Fruit fly (Drosophila melanogaster) whole organism, embryonic: ENCODE measurements around the gene CG8560.

Experiments used
- Ada2b ChIP-seq: fragments of 200-800 bp; sonication (Bioruptor generic); IDR thresholded peaks from 2 replicates; pipeline ENCODE4 v1.3.6; 2022; ENCODE audit warnings: missing biosample characterization, missing genetic modification characterization
- Adf1 ChIP-seq: fragments of 200-800 bp; sonication (Bioruptor generic); IDR thresholded peaks from 2 replicates; pipeline ENCODE4 v1.3.6; 2022; ENCODE audit warnings: missing biosample characterization, missing genetic modification characterization
- Aef1 ChIP-seq: fragments of 200-800 bp; sonication (Bioruptor generic); IDR thresholded peaks from 3 replicates; pipeline ENCODE4 v1.3.6; 2022; ENCODE audit warnings: missing biosample characterization, missing genetic modification characterization
- Blimp-1 ChIP-seq: fragments of 200-800 bp; sonication (Bioruptor generic); optimal IDR thresholded peaks from 3 replicates; lab custom pipeline; 2018; ENCODE audit warnings: missing biosample characterization, missing genetic modification characterization, mild to moderate bottlenecking, moderate library complexity, missing genetic modification reagents
- CG10267 ChIP-seq: fragments of 200-800 bp; sonication (Bioruptor generic); optimal IDR thresholded peaks from 2 replicates; lab custom pipeline; 2018; ENCODE audit warnings: missing biosample characterization, mild to moderate bottlenecking, missing genetic modification characterization, moderate library complexity
- CG11093 ChIP-seq: fragments of 200-800 bp; sonication (Bioruptor generic); IDR thresholded peaks from 3 replicates; pipeline ENCODE4 v1.3.6; 2022; ENCODE audit warnings: missing biosample characterization, missing genetic modification characterization
- CG11247 ChIP-seq: fragments of 200-800 bp; sonication (Bioruptor generic); IDR thresholded peaks from 2 replicates; pipeline ENCODE4 v1.3.6; 2022; ENCODE audit warnings: missing biosample characterization, missing genetic modification characterization
- CG15514 ChIP-seq: fragments of 200-800 bp; sonication (Bioruptor generic); optimal IDR thresholded peaks from 3 replicates; lab custom pipeline; 2017; ENCODE audit warnings: missing biosample characterization, missing genetic modification characterization, mild to moderate bottlenecking, moderate library complexity, missing genetic modification reagents
- CG16779 ChIP-seq: fragments of 200-800 bp; sonication (Bioruptor generic); IDR thresholded peaks from 2 replicates; pipeline ENCODE4 v1.3.6; 2022; ENCODE audit warnings: missing biosample characterization, missing genetic modification characterization
- CG17568 ChIP-seq: fragments of 200-800 bp; sonication (Bioruptor generic); optimal IDR thresholded peaks from 2 replicates; lab custom pipeline; 2018; ENCODE audit warnings: missing biosample characterization, mild to moderate bottlenecking, missing genetic modification characterization, moderate library complexity
- CG17912 ChIP-seq: fragments of 200-800 bp; sonication (Bioruptor generic); optimal IDR thresholded peaks from 2 replicates; lab custom pipeline; 2018; ENCODE audit warnings: missing biosample characterization, mild to moderate bottlenecking, missing genetic modification characterization
- CG18619 ChIP-seq: fragments of 200-800 bp; sonication (Bioruptor generic); optimal IDR thresholded peaks from 3 replicates; lab custom pipeline; 2017; ENCODE audit warnings: missing biosample characterization, mild to moderate bottlenecking, missing genetic modification characterization
- CG2678 ChIP-seq: fragments of 200-800 bp; sonication (Bioruptor generic); optimal IDR thresholded peaks from 3 replicates; lab custom pipeline; 2019; ENCODE audit warnings: missing biosample characterization, mild to moderate bottlenecking, missing genetic modification characterization, moderate library complexity
- CG30431 ChIP-seq: fragments of 200-800 bp; sonication (Bioruptor generic); optimal IDR thresholded peaks from 2 replicates; lab custom pipeline; 2017; ENCODE audit warnings: missing biosample characterization, missing genetic modification characterization
- CG31441 ChIP-seq: fragments of 200-800 bp; sonication (Bioruptor generic); IDR thresholded peaks from 2 replicates; pipeline ENCODE4 v1.3.6; 2022; ENCODE audit warnings: missing biosample characterization, missing genetic modification characterization
- CG3847 ChIP-seq: fragments of 200-800 bp; sonication (Bioruptor generic); IDR thresholded peaks from 2 replicates; pipeline ENCODE4 v1.3.6; 2022; ENCODE audit warnings: missing biosample characterization, missing genetic modification characterization
- CG42726 ChIP-seq: fragments of 200-800 bp; sonication (Bioruptor generic); IDR thresholded peaks from 2 replicates; pipeline ENCODE4 v1.3.6; 2022; ENCODE audit warnings: missing biosample characterization, missing genetic modification characterization; ENCODE audit not compliant: partially characterized antibody
- CG4707 ChIP-seq: fragments of 200-800 bp; sonication (Bioruptor generic); optimal IDR thresholded peaks from 2 replicates; lab custom pipeline; 2018; ENCODE audit warnings: missing biosample characterization, mild to moderate bottlenecking, missing genetic modification characterization, moderate library complexity
- CG5953 ChIP-seq: fragments of 200-800 bp; sonication (Bioruptor generic); IDR thresholded peaks from 2 replicates; pipeline ENCODE4 v1.3.6; 2022; ENCODE audit warnings: missing biosample characterization, missing genetic modification characterization
- CG6175 ChIP-seq: fragments of 200-800 bp; sonication (Bioruptor generic); IDR thresholded peaks from 3 replicates; pipeline ENCODE4 v1.3.6; 2022; ENCODE audit warnings: missing biosample characterization, missing genetic modification characterization
- CG6654 ChIP-seq: fragments of 200-800 bp; sonication (Bioruptor generic); optimal IDR thresholded peaks from 2 replicates; lab custom pipeline; 2017; ENCODE audit warnings: missing biosample characterization, mild to moderate bottlenecking, missing genetic modification characterization
- CG8281 ChIP-seq: fragments of 200-800 bp; sonication (Bioruptor generic); optimal IDR thresholded peaks from 2 replicates; lab custom pipeline; 2018; ENCODE audit warnings: missing biosample characterization, mild to moderate bottlenecking, missing genetic modification characterization, moderate library complexity
- CG9437 ChIP-seq: fragments of 200-800 bp; sonication (Bioruptor generic); optimal IDR thresholded peaks from 2 replicates; lab custom pipeline; 2018; ENCODE audit warnings: missing biosample characterization, mild to moderate bottlenecking, missing genetic modification characterization
- Camta ChIP-seq: fragments of 200-800 bp; sonication (Bioruptor generic); optimal IDR thresholded peaks from 2 replicates; lab custom pipeline; 2016; ENCODE audit warnings: missing biosample characterization, missing genetic modification characterization
- CoRest ChIP-seq: fragments of 200-800 bp; sonication (Bioruptor generic); optimal IDR thresholded peaks from 3 replicates; lab custom pipeline; 2018; ENCODE audit warnings: missing biosample characterization, mild to moderate bottlenecking, missing genetic modification characterization, moderate library complexity
- Drgx ChIP-seq: fragments of 200-800 bp; sonication (Bioruptor generic); IDR thresholded peaks from 2 replicates; pipeline ENCODE4 v1.3.6; 2022; ENCODE audit warnings: missing biosample characterization, missing genetic modification characterization
- Eip74EF ChIP-seq, 2 experiments: fragments of 200-800 bp in 1 of 2; fragments of >200 bp in 1 of 2; sonication (Bioruptor generic) in 1 of 2; optimal IDR thresholded peaks; 2 replicates each; lab custom pipeline; 2017 to 2019; ENCODE audit warnings: missing biosample characterization in 2 of 2, missing genetic modification characterization in 2 of 2, mild to moderate bottlenecking in 1 of 2, moderate library complexity in 1 of 2
- Gsc ChIP-seq: fragments of 200-800 bp; sonication (Bioruptor generic); IDR thresholded peaks from 2 replicates; pipeline ENCODE4 v1.3.6; 2022; ENCODE audit warnings: missing biosample characterization, missing genetic modification characterization
- HmgD ChIP-seq: fragments of 200-800 bp; sonication (Bioruptor generic); optimal IDR thresholded peaks from 3 replicates; lab custom pipeline; 2016; ENCODE audit warnings: missing biosample characterization, missing genetic modification characterization
- Max ChIP-seq: fragments of 200-800 bp; sonication (Bioruptor generic); optimal IDR thresholded peaks from 2 replicates; lab custom pipeline; 2016; ENCODE audit warnings: missing biosample characterization, mild to moderate bottlenecking, missing genetic modification characterization
- Mes4 ChIP-seq: fragments of 200-800 bp; sonication (Bioruptor generic); optimal IDR thresholded peaks from 2 replicates; lab custom pipeline; 2016; ENCODE audit warnings: missing biosample characterization, missing genetic modification characterization
- NC2β ChIP-seq: fragments of 200-800 bp; sonication (Bioruptor generic); optimal IDR thresholded peaks from 2 replicates; lab custom pipeline; 2016; ENCODE audit warnings: missing biosample characterization, missing genetic modification characterization
- Ptx1 ChIP-seq: fragments of 200-800 bp; sonication (Bioruptor generic); IDR thresholded peaks from 2 replicates; pipeline ENCODE4 v1.3.6; 2022; ENCODE audit warnings: missing biosample characterization, missing genetic modification characterization
- Stat92E ChIP-seq, 3 experiments: fragments of >200 bp in 2 of 3; fragments of 200-800 bp in 1 of 3; sonication (Bioruptor generic) in 1 of 3; optimal IDR thresholded peaks; 2 replicates each; lab custom pipeline; 2017 to 2019; ENCODE audit warnings: missing biosample characterization in 3 of 3, missing genetic modification characterization in 3 of 3, mild to moderate bottlenecking in 1 of 3, moderate library complexity in 1 of 3
- Trl ChIP-seq, 3 experiments: fragments of >200 bp in 2 of 3; fragments of 200-800 bp in 1 of 3; sonication (Bioruptor generic) in 1 of 3; optimal IDR thresholded peaks; 2 replicates in 1 of 3; 3 replicates in 2 of 3; lab custom pipeline; 2016 to 2017; ENCODE audit warnings: missing biosample characterization in 1 of 3, missing genetic modification characterization in 1 of 3
- abd-A ChIP-seq: fragments of 200-800 bp; sonication (Bioruptor generic); optimal IDR thresholded peaks from 3 replicates; lab custom pipeline; 2019; ENCODE audit warnings: missing biosample characterization, mild to moderate bottlenecking, missing genetic modification characterization, moderate library complexity
- cato ChIP-seq: fragments of 200-800 bp; sonication (Bioruptor generic); optimal IDR thresholded peaks from 2 replicates; lab custom pipeline; 2016; ENCODE audit warnings: missing biosample characterization, missing genetic modification characterization, borderline replicate concordance
- caup ChIP-seq: fragments of 200-800 bp; sonication (Bioruptor generic); optimal IDR thresholded peaks from 3 replicates; lab custom pipeline; 2017; ENCODE audit warnings: missing biosample characterization, mild to moderate bottlenecking, missing genetic modification characterization, moderate library complexity; ENCODE audit not compliant: severe bottlenecking
- dimm ChIP-seq: fragments of 200-800 bp; sonication (Bioruptor generic); IDR thresholded peaks from 2 replicates; pipeline ENCODE4 v1.3.6; 2022; ENCODE audit warnings: missing biosample characterization, missing genetic modification characterization
- dysf ChIP-seq: fragments of 200-800 bp; sonication (Bioruptor generic); IDR thresholded peaks from 3 replicates; pipeline ENCODE4 v1.3.6; 2022; ENCODE audit warnings: missing biosample characterization, missing genetic modification characterization
- esg ChIP-seq: fragments of 200-800 bp; sonication (Bioruptor generic); conservative IDR thresholded peaks from 2 replicates; pipeline ENCODE4 v1.3.6; 2022; ENCODE audit warnings: missing biosample characterization, missing genetic modification characterization
- h ChIP-seq: fragments of >200 bp; optimal IDR thresholded peaks from 2 replicates; lab custom pipeline; 2017
- lov ChIP-seq, 2 experiments: fragments of 200-800 bp in 1 of 2; fragments of >200 bp in 1 of 2; sonication (Bioruptor generic) in 1 of 2; IDR thresholded peaks in 1 of 2; optimal IDR thresholded peaks in 1 of 2; 2 replicates in 1 of 2; 3 replicates in 1 of 2; pipeline versions ENCODE4 v1.3.6 to Lab custom; 2017 to 2022; ENCODE audit warnings: missing biosample characterization in 1 of 2, missing genetic modification characterization in 1 of 2
- otp ChIP-seq: fragments of 200-800 bp; sonication (Bioruptor generic); IDR thresholded peaks from 3 replicates; pipeline ENCODE4, ENCODE4 v1.3.6; 2022; ENCODE audit warnings: missing biosample characterization, missing genetic modification characterization
- sc ChIP-seq, 3 experiments: fragments of >200 bp in 2 of 3; fragments of 200-800 bp in 1 of 3; sonication (Bioruptor generic) in 1 of 3; optimal IDR thresholded peaks; 2 replicates in 2 of 3; 3 replicates in 1 of 3; lab custom pipeline; 2017; ENCODE audit warnings: mild to moderate bottlenecking in 1 of 3, missing biosample characterization in 1 of 3, missing genetic modification characterization in 1 of 3, missing genetic modification reagents in 1 of 3
- slp2 ChIP-seq: fragments of 200-800 bp; sonication (Bioruptor generic); optimal IDR thresholded peaks from 2 replicates; lab custom pipeline; 2016; ENCODE audit warnings: missing biosample characterization, missing genetic modification characterization
- sob ChIP-seq: fragments of 200-800 bp; sonication (Bioruptor generic); IDR thresholded peaks from 2 replicates; pipeline ENCODE4 v1.3.6; 2022; ENCODE audit warnings: missing biosample characterization, missing genetic modification characterization
- wek ChIP-seq: fragments of 200-800 bp; sonication (Bioruptor generic); optimal IDR thresholded peaks from 3 replicates; lab custom pipeline; 2018; ENCODE audit warnings: missing biosample characterization, mild to moderate bottlenecking, missing genetic modification characterization, moderate library complexity

The CG8560 gene

dm6 chr3L:7360324-7360852 lies 43.6 kb downstream of the CG8560 start, which contains the start of gene Sec63 (continued):
- TF ChIP-seq CG30431 (GFP tag; lab: Kevin White, UChicago) (no peak), CG17912 (peak; percentile 28), Trl (optimal IDR thresholded peaks at IDR 0.05; lab: Kevin White, UChicago) (no peak), Trl (GFP tag; optimal IDR thresholded peaks at IDR 0.05; lab: Kevin White, UChicago) (no peak), CG4707 (GFP tag; lab: Kevin White, UChicago) (no peak), CG18619 (GFP tag; lab: Kevin White, UChicago) (peak; percentile 35), Adf1 (0 out of 2 replicates have a peak, but pooled peaks have one; percentile 3), CG17568 (GFP tag; lab: Kevin White, UChicago) (no peak), Camta (no peak), lov (optimal IDR thresholded peaks at IDR 0.05; lab: Kevin White, UChicago) (no peak), lov (GFP tag; IDR thresholded peaks at IDR 0.05; lab: Robert Waterston, UW) (0 out of 3 replicates have a peak, but pooled peaks have one; percentile 54), Drgx (GFP tag; lab: Robert Waterston, UW) (no peak), abd-A (tag; lab: Kevin White, UChicago) (no peak), CG11093 (GFP tag; lab: Robert Waterston, UW) (no peak), wek (GFP tag; lab: Kevin White, UChicago) (no peak), Gsc (GFP tag; lab: Robert Waterston, UW) (no peak), Mes4 (GFP tag; lab: Kevin White, UChicago) (no peak), dysf (GFP tag; lab: Robert Waterston, UW) (no peak; the same call in 2 of the 3 replicates), CoRest (tag; lab: Kevin White, UChicago) (peak; percentile 34), caup (GFP tag; lab: Kevin White, UChicago) (peak; percentile 27), CG6175 (GFP tag; lab: Robert Waterston, UW) (no peak), CG11247 (GFP tag; lab: Robert Waterston, UW) (0 out of 2 replicates have a peak, but pooled peaks have one; percentile 16), Blimp-1 (GFP tag; lab: Kevin White, UChicago) (no peak), CG31441 (GFP tag; lab: Robert Waterston, UW) (peak; percentile 51; the same call in 1 of the 2 replicates), cato (GFP tag; lab: Kevin White, UChicago) (peak; percentile 36), HmgD (GFP tag; lab: Kevin White, UChicago) (peak; percentile 53), CG8281 (no peak), CG5953 (GFP tag; lab: Robert Waterston, UW) (no peak), Stat92E (GFP tag; optimal IDR thresholded peaks at IDR 0.05; lab: Kevin White, UChicago) (no peak), otp (GFP tag; lab: Robert Waterston, UW) (no peak), CG2678 (tag; lab: Kevin White, UChicago) (peak; percentile 63), h (lab: Kevin White, UChicago) (no peak), CG15514 (GFP tag; lab: Kevin White, UChicago) (peak; percentile 100), CG42726 (peak; percentile 94), CG3847 (GFP tag; lab: Robert Waterston, UW) (peak; percentile 74), esg (peak; percentile 42; the same call in 1 of the 2 replicates), CG16779 (GFP tag; lab: Robert Waterston, UW) (0 out of 2 replicates have a peak, but pooled peaks have one; percentile 42), Max (GFP tag; lab: Kevin White, UChicago) (peak; percentile 58), CG6654 (no peak), Ptx1 (GFP tag; lab: Robert Waterston, UW) (peak; percentile 59), Ada2b (GFP tag; lab: Robert Waterston, UW) (0 out of 2 replicates have a peak, but pooled peaks have one; percentile 4), sob (GFP tag; lab: Robert Waterston, UW) (peak; percentile 19; the same call in 1 of the 2 replicates), sc (optimal IDR thresholded peaks at IDR 0.05; lab: Kevin White, UChicago) (no peak), sc (GFP tag; optimal IDR thresholded peaks at IDR 0.05; lab: Kevin White, UChicago) (peak; percentile 4), NC2β (no peak), dimm (no peak), slp2 (GFP tag; lab: Kevin White, UChicago) (no peak), CG10267 (tag; lab: Kevin White, UChicago) (peak; percentile 19), Aef1 (GFP tag; lab: Robert Waterston, UW) (no peak; the same call in 2 of the 3 replicates), Eip74EF (GFP tag; optimal IDR thresholded peaks at IDR 0.05; lab: Kevin White, UChicago) (no peak), CG9437 (GFP tag; lab: Kevin White, UChicago) (no peak)
